Worm (Caenorhabditis elegans) whole organism, L4 larva: ENCODE results near the gene E04D5.4.

ENCODE experiments used
- F26F4.8 ChIP-seq: fragments of 200-800 bp; sonication (Bioruptor generic); conservative IDR thresholded peaks from 2 replicates; pipeline ENCODE4 v1.3.6; 2022; ENCODE audit warnings: missing genetic modification characterization, missing compliant biosample characterization
- R02D3.7 ChIP-seq: fragments of 150-350 bp; sonication (generic microtip); optimal IDR thresholded peaks from 3 replicates; lab custom pipeline; 2014; ENCODE audit warnings: missing biosample characterization, missing genetic modification characterization
- aha-1 ChIP-seq: fragments of 150-350 bp; peaks from one replicate; lab custom pipeline; 2014; ENCODE audit warnings: missing biosample characterization, missing genetic modification characterization
- aly-2 ChIP-seq: sonication (generic microtip); optimal IDR thresholded peaks from 2 replicates; lab custom pipeline; 2018; ENCODE audit warnings: missing biosample characterization, missing genetic modification characterization
- ceh-20 ChIP-seq: fragments of 200-800 bp; sonication (Bioruptor generic); IDR thresholded peaks from 2 replicates; pipeline ENCODE4 v1.3.6; 2022; ENCODE audit warnings: missing genetic modification reagents, missing genetic modification characterization, missing compliant biosample characterization
- ceh-32 ChIP-seq: sonication (generic microtip); optimal IDR thresholded peaks from 2 replicates; lab custom pipeline; 2016; ENCODE audit warnings: mild to moderate bottlenecking, missing genetic modification characterization, missing compliant biosample characterization; ENCODE audit not compliant: poor library complexity
- ceh-44 ChIP-seq: fragments of 200-800 bp; sonication (Bioruptor generic); IDR thresholded peaks from 2 replicates; pipeline ENCODE4 v1.3.6; 2022; ENCODE audit warnings: missing genetic modification reagents, missing genetic modification characterization, missing compliant biosample characterization
- ceh-62 ChIP-seq: sonication (generic microtip); optimal IDR thresholded peaks from 2 replicates; lab custom pipeline; 2017; ENCODE audit warnings: missing biosample characterization, missing genetic modification characterization
- daf-16 ChIP-seq, 3 experiments: sonication (generic microtip); optimal IDR thresholded peaks; 2 replicates each; lab custom pipeline; 2016 to 2017; ENCODE audit warnings: missing genetic modification characterization in 3 of 3, missing genetic modification reagents in 3 of 3, mild to moderate bottlenecking in 2 of 3, missing compliant biosample characterization in 2 of 3, missing biosample characterization in 1 of 3, moderate library complexity in 1 of 3
- dmd-6 ChIP-seq: fragments of 200-800 bp; sonication (Bioruptor generic); IDR thresholded peaks from 2 replicates; pipeline ENCODE4 v1.3.6; 2022; ENCODE audit warnings: missing genetic modification reagents, missing genetic modification characterization, missing compliant biosample characterization
- dmd-8 ChIP-seq: fragments of 200-800 bp; sonication (Bioruptor generic); IDR thresholded peaks from 2 replicates; pipeline ENCODE4 v1.3.6; 2022; ENCODE audit warnings: missing genetic modification characterization, missing compliant biosample characterization
- duxl-1 ChIP-seq: sonication (generic microtip); optimal IDR thresholded peaks from 2 replicates; lab custom pipeline; 2016; ENCODE audit warnings: mild to moderate bottlenecking, missing genetic modification characterization, moderate library complexity, missing compliant biosample characterization; ENCODE audit not compliant: poor library complexity
- hif-1 ChIP-seq, 2 experiments: sonication (generic microtip); optimal IDR thresholded peaks; 2 replicates each; lab custom pipeline; 2016 to 2017; ENCODE audit warnings: missing compliant biosample characterization in 2 of 2, missing genetic modification characterization in 2 of 2, missing genetic modification reagents in 2 of 2, missing genotype in 2 of 2, mild to moderate bottlenecking in 1 of 2
- lin-1 ChIP-seq: fragments of 200-800 bp; sonication (Bioruptor generic); IDR thresholded peaks from 2 replicates; pipeline ENCODE4 v1.3.6; 2022; ENCODE audit warnings: missing genetic modification reagents, missing genetic modification characterization, missing compliant biosample characterization
- lin-15B ChIP-seq: fragments of 150-350 bp; sonication (generic microtip); optimal IDR thresholded peaks from 3 replicates; lab custom pipeline; 2014; ENCODE audit warnings: missing biosample characterization, missing genetic modification characterization
- lir-3 ChIP-seq: sonication (generic microtip); optimal IDR thresholded peaks from 2 replicates; lab custom pipeline; 2016; ENCODE audit warnings: mild to moderate bottlenecking, missing genetic modification characterization, missing compliant biosample characterization
- madf-5 ChIP-seq, 2 experiments: fragments of 200-800 bp; sonication (Bioruptor generic); IDR thresholded peaks; 2 replicates each; pipeline ENCODE4 v1.3.6; 2022; ENCODE audit warnings: missing compliant biosample characterization in 2 of 2, missing genetic modification characterization in 2 of 2
- mep-1 ChIP-seq: fragments of 150-350 bp; sonication (generic microtip); optimal IDR thresholded peaks from 3 replicates; lab custom pipeline; 2014; ENCODE audit warnings: missing biosample characterization, missing genetic modification characterization
- nhr-10 ChIP-seq: fragments of 150-350 bp; optimal IDR thresholded peaks from 2 replicates; lab custom pipeline; 2014; ENCODE audit warnings: missing biosample characterization, missing genetic modification characterization
- nhr-237 ChIP-seq: sonication (generic microtip); optimal IDR thresholded peaks from 2 replicates; lab custom pipeline; 2017; ENCODE audit warnings: missing biosample characterization, missing genetic modification characterization
- nhr-48 ChIP-seq: sonication (generic microtip); optimal IDR thresholded peaks from 2 replicates; lab custom pipeline; 2016; ENCODE audit warnings: mild to moderate bottlenecking, missing genetic modification characterization, missing compliant biosample characterization
- nhr-76 ChIP-seq: fragments of 150-350 bp; optimal IDR thresholded peaks from 2 replicates; lab custom pipeline; 2014; ENCODE audit warnings: missing biosample characterization, missing genetic modification characterization
- pqm-1 ChIP-seq: sonication (generic microtip); optimal IDR thresholded peaks from 2 replicates; lab custom pipeline; 2017; ENCODE audit warnings: missing biosample characterization, missing genetic modification characterization
- snpc-4 ChIP-seq: fragments of 150-350 bp; optimal IDR thresholded peaks from 2 replicates; lab custom pipeline; 2014; ENCODE audit warnings: missing biosample characterization, missing genetic modification characterization
- unc-62 ChIP-seq, 3 experiments: fragments of 150-350 bp in 1 of 3; sonication (generic microtip); optimal IDR thresholded peaks in 2 of 3; peaks in 1 of 3; 1 replicate in 1 of 3; 2 replicates in 2 of 3; lab custom pipeline; 2014 to 2017; ENCODE audit warnings: missing biosample characterization in 3 of 3, missing genetic modification characterization in 3 of 3, missing genetic modification reagents in 3 of 3, missing genotype in 1 of 3
- vab-7 ChIP-seq: fragments of 200-800 bp; sonication (Bioruptor generic); IDR thresholded peaks from 2 replicates; pipeline ENCODE4 v1.3.6; 2022; ENCODE audit warnings: missing genetic modification reagents, missing genetic modification characterization, missing compliant biosample characterization
- ztf-11 ChIP-seq: fragments of 150-350 bp; optimal IDR thresholded peaks from 2 replicates; lab custom pipeline; 2014; ENCODE audit warnings: missing biosample characterization, missing genetic modification characterization
- ztf-7 ChIP-seq: fragments of 150-350 bp; optimal IDR thresholded peaks from 2 replicates; lab custom pipeline; 2014; ENCODE audit warnings: missing biosample characterization, missing genetic modification characterization

Gene E04D5.4

ce11 chrII:10450335-10450734, 10.3 kb downstream of the E04D5.4 start (continued):
- no peak for TF ChIP-seq daf-16 (GFP tag; optimal IDR thresholded peaks at IDR 0.05; lab: Kevin White, UChicago)
- TF ChIP-seq daf-16 (tag; optimal IDR thresholded peaks at IDR 0.05; lab: Kevin White, UChicago) = peak; percentile 8

DNA sequence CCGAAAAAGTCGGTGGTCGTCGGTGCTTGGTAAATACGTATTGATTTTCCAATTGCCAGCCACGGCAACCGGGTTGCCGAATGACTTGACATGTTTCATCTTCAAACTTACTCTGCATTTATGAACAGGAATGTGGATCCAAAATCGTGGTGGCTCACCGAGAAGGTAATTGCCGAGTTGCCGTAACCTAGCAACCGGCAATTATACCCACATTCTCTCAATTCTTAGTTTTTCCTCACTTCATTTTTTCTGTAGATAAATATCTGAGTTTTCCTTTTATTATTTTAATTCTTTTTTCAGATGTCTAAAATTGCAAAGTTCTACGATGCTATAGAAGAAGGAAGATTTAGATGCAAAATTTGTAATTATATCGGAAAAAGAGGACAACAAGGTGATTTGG, 12.5 kb downstream of the E04D5.4 start, which contains the start of gene ZK673.4:
Gene ZK673.4 (plus strand): TSS at position 301 of the 400 bp plus-strand sequence.
- no peak for TF ChIP-seq madf-5 (GFP tag; IDR thresholded peaks at IDR 0.05; lab: Robert Waterston, UW)
- TF ChIP-seq dmd-8 (GFP tag; lab: Robert Waterston, UW) = no peak
- no peak for TF ChIP-seq ztf-7 (tag; lab: Kevin White, UChicago)
- TF ChIP-seq ceh-62 = no peak
- TF ChIP-seq aly-2 (tag; lab: Kevin White, UChicago) = no peak
- no peak for TF ChIP-seq pqm-1
- no peak for TF ChIP-seq F26F4.8
- no peak for TF ChIP-seq ceh-20
- no peak for TF ChIP-seq nhr-48 (tag; lab: Kevin White, UChicago)
- TF ChIP-seq ceh-32 (tag; lab: Kevin White, UChicago) = no peak
- TF ChIP-seq lir-3 (tag; lab: Kevin White, UChicago) = no peak
- no peak for TF ChIP-seq lin-15B

DNA sequence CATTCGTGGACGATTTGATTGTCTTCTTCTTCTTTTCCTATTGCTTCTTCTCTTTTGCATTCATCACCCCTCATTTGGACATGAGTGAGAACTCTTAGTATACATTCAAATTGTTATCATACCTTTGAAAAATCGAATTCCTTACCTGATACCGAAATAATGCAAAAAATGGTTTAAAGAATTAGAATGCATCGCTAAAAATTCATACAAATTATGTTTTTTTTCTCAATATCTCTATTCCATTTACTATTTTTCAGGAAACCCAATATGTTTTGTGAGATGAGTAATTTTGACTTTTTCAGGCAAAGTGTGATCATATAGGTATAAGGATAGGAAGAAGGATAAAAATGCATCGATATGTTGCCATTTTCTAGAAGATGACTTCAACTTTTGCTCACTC, 16.9 kb downstream of the E04D5.4 start, which contains the start of gene ZK673.11:
Gene ZK673.11 (plus strand): TSS at position 301 of the 400 bp plus-strand sequence.
- TF ChIP-seq unc-62 (GFP tag; optimal IDR thresholded peaks at IDR 0.05 in 1 of 2; lab: Kevin White, UChicago) (no peak), unc-62 (tag; optimal IDR thresholded peaks at IDR 0.05; lab: Kevin White, UChicago) (no peak), aha-1 (peak; percentile 79)

DNA sequence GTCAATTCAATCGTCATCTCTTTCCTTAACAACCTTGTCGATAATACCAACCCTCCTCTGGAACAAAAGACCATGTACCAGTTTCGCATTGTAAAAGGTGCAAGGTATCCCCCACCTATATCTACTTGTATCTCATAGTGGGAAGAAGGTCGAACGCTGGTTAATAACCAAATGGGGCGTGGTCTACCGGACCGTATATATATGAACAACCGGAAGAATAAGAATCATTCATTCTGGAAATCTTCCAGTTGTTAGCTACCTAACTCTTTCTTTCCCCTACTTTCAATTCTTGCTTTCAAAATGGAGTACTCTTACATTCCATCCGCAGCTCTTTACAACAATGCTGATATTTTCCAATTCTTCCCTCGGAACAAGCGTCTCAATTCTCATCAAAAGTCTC, 21.1 kb downstream of the E04D5.4 start, which contains the start of gene ZK673.5:
Gene ZK673.5 (plus strand): TSS at position 301 of the 400 bp plus-strand sequence.
- TF ChIP-seq mep-1 = no peak
- TF ChIP-seq ceh-44 (GFP tag; lab: Robert Waterston, UW) = no peak
- TF ChIP-seq dmd-6 (GFP tag; lab: Robert Waterston, UW) = no peak
- TF ChIP-seq vab-7 (GFP tag; lab: Robert Waterston, UW) = no peak
- no peak for TF ChIP-seq hif-1 (tag; optimal IDR thresholded peaks at IDR 0.05; lab: Kevin White, UChicago)
- TF ChIP-seq nhr-10 (tag; lab: Kevin White, UChicago) = no peak

DNA sequence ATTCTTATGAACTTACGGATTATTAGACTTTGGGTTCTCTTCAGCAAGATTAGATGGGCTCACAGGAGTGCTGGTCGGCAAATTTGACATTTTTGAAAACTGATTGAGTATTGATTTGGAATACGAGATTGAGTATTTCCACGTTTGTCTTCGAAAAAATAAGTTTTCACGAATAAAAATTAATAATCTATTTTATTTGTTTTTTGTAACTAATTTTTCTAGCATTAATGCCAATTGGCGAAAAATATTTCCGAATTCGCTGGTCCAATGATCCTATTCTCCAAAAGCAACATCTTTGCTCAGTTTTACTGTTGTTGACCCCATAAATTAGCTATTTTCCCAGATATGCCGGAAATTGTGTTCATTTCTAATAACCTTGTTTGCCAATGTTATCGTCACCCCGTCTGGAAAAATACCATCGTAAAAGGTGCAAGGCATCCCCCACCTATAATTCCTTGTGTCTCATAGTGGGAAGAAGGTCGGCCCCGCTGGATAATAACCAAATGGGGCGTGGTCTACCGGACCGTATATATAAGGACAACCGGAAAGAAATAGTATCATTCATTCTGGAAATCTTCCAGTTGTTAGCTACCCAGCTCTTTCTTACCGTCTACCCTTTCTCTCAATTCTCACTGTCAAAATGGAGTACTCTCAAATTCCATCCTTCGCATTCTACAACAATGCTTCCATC, 24.3 kb downstream of the E04D5.4 start, which contains the start of the genes ZK673.6 and sdz-37:
Gene ZK673.6 (minus strand): TSS at position 101 of the 691 bp plus-strand sequence.
Gene sdz-37 (plus strand): TSS at position 641 of the 691 bp plus-strand sequence.
- TF ChIP-seq R02D3.7 (tag; lab: Kevin White, UChicago) (no peak), duxl-1 (tag; lab: Kevin White, UChicago) (no peak), nhr-76 (tag; lab: Kevin White, UChicago) (no peak), lin-1 (GFP tag; lab: Robert Waterston, UW) (no peak), nhr-237 (tag; lab: Kevin White, UChicago) (no peak), ceh-32 (tag; lab: Kevin White, UChicago) (no peak), F26F4.8 (no peak), ztf-11 (no peak)

DNA sequence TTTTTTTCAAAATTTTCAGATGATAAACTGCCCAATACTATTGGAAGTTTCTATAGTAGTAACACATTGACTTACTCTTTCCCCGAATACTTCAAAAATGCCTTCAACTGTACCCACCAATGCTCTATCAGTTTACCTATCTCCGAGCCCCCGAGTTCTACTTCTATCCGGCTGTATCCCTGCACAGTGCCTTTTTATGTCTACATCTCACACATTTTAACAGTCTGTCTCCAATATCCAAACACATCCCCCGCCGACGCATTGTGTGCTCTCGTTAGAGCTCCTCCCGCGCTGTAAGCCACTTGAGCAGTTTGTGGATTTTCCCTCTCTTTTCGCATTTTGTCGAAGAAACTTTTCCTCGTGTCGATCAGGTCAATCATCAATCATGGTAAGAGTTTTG, 26.5 kb downstream of the E04D5.4 start, which contains the start of gene tnc-2:
Gene tnc-2 (plus strand): TSS at position 301 of the 400 bp plus-strand sequence.
- TF ChIP-seq aha-1 = no peak
- TF ChIP-seq snpc-4 (tag; lab: Kevin White, UChicago) = no peak
